Fruit fly (Drosophila melanogaster) whole organism, embryonic: Measurements from ENCODE around the gene CG33093.

Source experiments
- Ada2b ChIP-seq: fragments of 200-800 bp; sonication (Bioruptor generic); IDR thresholded peaks from 2 replicates; pipeline ENCODE4 v1.3.6; 2022; ENCODE audit warnings: missing biosample characterization, missing genetic modification characterization
- B-H2 ChIP-seq: fragments of 200-800 bp; sonication (Bioruptor generic); optimal IDR thresholded peaks from 2 replicates; lab custom pipeline; 2018; ENCODE audit warnings: missing biosample characterization, mild to moderate bottlenecking, missing genetic modification characterization
- Blimp-1 ChIP-seq: fragments of 200-800 bp; sonication (Bioruptor generic); optimal IDR thresholded peaks from 3 replicates; lab custom pipeline; 2018; ENCODE audit warnings: missing biosample characterization, missing genetic modification characterization, mild to moderate bottlenecking, moderate library complexity, missing genetic modification reagents
- CG12391 ChIP-seq: fragments of 200-800 bp; sonication (Bioruptor generic); optimal IDR thresholded peaks from 3 replicates; lab custom pipeline; 2018; ENCODE audit warnings: missing biosample characterization, mild to moderate bottlenecking, missing genetic modification characterization, moderate library complexity
- CG13296 ChIP-seq: fragments of 200-800 bp; sonication (Bioruptor generic); optimal IDR thresholded peaks from 3 replicates; lab custom pipeline; 2018; ENCODE audit warnings: missing biosample characterization, mild to moderate bottlenecking, missing genetic modification characterization
- CG15514 ChIP-seq: fragments of 200-800 bp; sonication (Bioruptor generic); optimal IDR thresholded peaks from 3 replicates; lab custom pipeline; 2017; ENCODE audit warnings: missing biosample characterization, missing genetic modification characterization, mild to moderate bottlenecking, moderate library complexity, missing genetic modification reagents
- CG17568 ChIP-seq: fragments of 200-800 bp; sonication (Bioruptor generic); optimal IDR thresholded peaks from 2 replicates; lab custom pipeline; 2018; ENCODE audit warnings: missing biosample characterization, mild to moderate bottlenecking, missing genetic modification characterization, moderate library complexity
- CG18011 ChIP-seq: fragments of 200-800 bp; sonication (Bioruptor generic); optimal IDR thresholded peaks from 2 replicates; lab custom pipeline; 2017; ENCODE audit warnings: missing biosample characterization, missing genetic modification characterization, mild to moderate bottlenecking, moderate library complexity, missing genotype
- CG18619 ChIP-seq: fragments of 200-800 bp; sonication (Bioruptor generic); optimal IDR thresholded peaks from 3 replicates; lab custom pipeline; 2017; ENCODE audit warnings: missing biosample characterization, mild to moderate bottlenecking, missing genetic modification characterization
- CG2712 ChIP-seq: fragments of 200-800 bp; optimal IDR thresholded peaks from 3 replicates; lab custom pipeline; 2019; ENCODE audit warnings: missing biosample characterization, mild to moderate bottlenecking, missing genetic modification characterization, moderate library complexity
- CG30431 ChIP-seq: fragments of 200-800 bp; sonication (Bioruptor generic); optimal IDR thresholded peaks from 2 replicates; lab custom pipeline; 2017; ENCODE audit warnings: missing biosample characterization, missing genetic modification characterization
- CG34376 ChIP-seq: fragments of 200-800 bp; sonication (Bioruptor generic); optimal IDR thresholded peaks from 2 replicates; lab custom pipeline; 2018; ENCODE audit warnings: missing biosample characterization, mild to moderate bottlenecking, missing genetic modification characterization
- CG8388 ChIP-seq: fragments of 200-800 bp; sonication (Bioruptor generic); optimal IDR thresholded peaks from 2 replicates; lab custom pipeline; 2019; ENCODE audit warnings: missing biosample characterization, mild to moderate bottlenecking, missing genetic modification characterization, moderate library complexity
- Ets65A ChIP-seq: fragments of 200-800 bp; sonication (Bioruptor generic); peaks from one replicate; lab custom pipeline; 2016; ENCODE audit warnings: missing biosample characterization, missing genetic modification characterization
- Gug ChIP-seq: fragments of 200-800 bp; sonication (Bioruptor generic); IDR thresholded peaks from 4 replicates; pipeline ENCODE4 v1.3.6; 2022; ENCODE audit warnings: missing biosample characterization, missing genetic modification characterization
- HHEX ChIP-seq: fragments of 200-800 bp; sonication (Bioruptor generic); optimal IDR thresholded peaks from 3 replicates; lab custom pipeline; 2017; ENCODE audit warnings: missing biosample characterization, mild to moderate bottlenecking, missing genetic modification characterization, missing genetic modification reagents
- Nf-YB ChIP-seq: fragments of 200-800 bp; sonication (Bioruptor generic); optimal IDR thresholded peaks from 3 replicates; lab custom pipeline; 2019; ENCODE audit warnings: missing biosample characterization, mild to moderate bottlenecking, missing genetic modification characterization, moderate library complexity
- Ravus ChIP-seq: fragments of 200-800 bp; sonication (Bioruptor generic); IDR thresholded peaks from 2 replicates; pipeline ENCODE4 v1.3.6; 2022; ENCODE audit warnings: missing biosample characterization, missing genetic modification characterization
- Rx ChIP-seq: fragments of 200-800 bp; sonication (Bioruptor generic); IDR thresholded peaks from 2 replicates; pipeline ENCODE4 v1.3.6; 2022; ENCODE audit warnings: missing biosample characterization, missing genetic modification characterization
- Spps ChIP-seq: fragments of 200-800 bp; sonication (Bioruptor generic); optimal IDR thresholded peaks from 2 replicates; lab custom pipeline; 2018; ENCODE audit warnings: missing biosample characterization, mild to moderate bottlenecking, missing genetic modification characterization
- Xbp1 ChIP-seq: fragments of 200-800 bp; sonication (Bioruptor generic); optimal IDR thresholded peaks from 3 replicates; lab custom pipeline; 2016; ENCODE audit warnings: missing biosample characterization, mild to moderate bottlenecking, missing genetic modification characterization
- bigmax ChIP-seq: fragments of 200-800 bp; sonication (Bioruptor generic); optimal IDR thresholded peaks from 2 replicates; lab custom pipeline; 2018; ENCODE audit warnings: missing biosample characterization, mild to moderate bottlenecking, missing genetic modification characterization
- chm ChIP-seq: fragments of 200-800 bp; sonication (Bioruptor generic); IDR thresholded peaks from 2 replicates; pipeline ENCODE4 v1.3.6; 2022; ENCODE audit warnings: missing biosample characterization, missing genetic modification characterization
- ci ChIP-seq: fragments of 200-800 bp; sonication (Bioruptor generic); IDR thresholded peaks from 3 replicates; pipeline ENCODE4 v1.3.6; 2022; ENCODE audit warnings: missing biosample characterization, missing genetic modification characterization
- cwo ChIP-seq: fragments of 200-800 bp; sonication (Bioruptor generic); optimal IDR thresholded peaks from 3 replicates; lab custom pipeline; 2017; ENCODE audit warnings: missing biosample characterization, missing genetic modification characterization, mild to moderate bottlenecking, moderate library complexity, missing genetic modification reagents
- ems ChIP-seq: fragments of 200-800 bp; sonication (Bioruptor generic); optimal IDR thresholded peaks from 3 replicates; lab custom pipeline; 2016; ENCODE audit warnings: missing biosample characterization, missing genetic modification characterization
- gcm ChIP-seq: fragments of 200-800 bp; sonication (Bioruptor generic); optimal IDR thresholded peaks from 2 replicates; lab custom pipeline; 2019; ENCODE audit warnings: missing biosample characterization, mild to moderate bottlenecking, missing genetic modification characterization, moderate library complexity
- ham ChIP-seq: fragments of 200-800 bp; sonication (Bioruptor generic); IDR thresholded peaks from 2 replicates; pipeline ENCODE4 v1.3.6; 2022; ENCODE audit warnings: missing biosample characterization, missing genetic modification characterization
- ken ChIP-seq: fragments of 200-800 bp; sonication (Bioruptor generic); IDR thresholded peaks from 3 replicates; pipeline ENCODE4 v1.3.6; 2022; ENCODE audit warnings: missing biosample characterization, missing genetic modification characterization
- lab ChIP-seq: fragments of 200-800 bp; sonication (Bioruptor generic); optimal IDR thresholded peaks from 3 replicates; lab custom pipeline; 2017; ENCODE audit warnings: missing biosample characterization, missing genetic modification characterization, mild to moderate bottlenecking, moderate library complexity, missing genetic modification reagents
- lbe ChIP-seq: fragments of 200-800 bp; sonication (Bioruptor generic); optimal IDR thresholded peaks from 2 replicates; lab custom pipeline; 2016; ENCODE audit warnings: missing biosample characterization, mild to moderate bottlenecking, missing genetic modification characterization
- nau ChIP-seq: fragments of 200-800 bp; sonication (Bioruptor generic); optimal IDR thresholded peaks from 3 replicates; lab custom pipeline; 2017; ENCODE audit warnings: missing biosample characterization, mild to moderate bottlenecking, missing genetic modification characterization, missing genetic modification reagents
- pan ChIP-seq, 4 experiments: fragments of >200 bp in 3 of 4; fragments of 200-800 bp in 1 of 4; sonication (Bioruptor generic) in 1 of 4; optimal IDR thresholded peaks in 3 of 4; IDR thresholded peaks in 1 of 4; 2 replicates each; pipeline versions ENCODE4 v1.3.6 to Lab custom; 2017 to 2022; ENCODE audit warnings: missing biosample characterization in 2 of 4, missing genetic modification characterization in 2 of 4, mixed read lengths in 1 of 4
- pnt ChIP-seq: fragments of 200-800 bp; sonication (Bioruptor generic); optimal IDR thresholded peaks from 3 replicates; lab custom pipeline; 2016; ENCODE audit warnings: missing biosample characterization, missing genetic modification characterization
- row ChIP-seq: fragments of 200-800 bp; sonication (Bioruptor generic); IDR thresholded peaks from 3 replicates; pipeline ENCODE4 v1.3.6; 2022; ENCODE audit warnings: missing biosample characterization, missing genetic modification characterization
- salm ChIP-seq: fragments of 200-800 bp; sonication (Bioruptor generic); optimal IDR thresholded peaks from 2 replicates; lab custom pipeline; 2018; ENCODE audit warnings: missing biosample characterization, mild to moderate bottlenecking, missing genetic modification characterization
- sens-2 ChIP-seq: fragments of 200-800 bp; sonication (Bioruptor generic); IDR thresholded peaks from 2 replicates; pipeline ENCODE4 v1.3.6; 2022; ENCODE audit warnings: missing biosample characterization, missing genetic modification characterization
- sisA ChIP-seq: fragments of 200-800 bp; sonication (Bioruptor generic); IDR thresholded peaks from 2 replicates; pipeline ENCODE4 v1.3.6; 2022; ENCODE audit warnings: missing biosample characterization, missing genetic modification characterization
- sob ChIP-seq: fragments of 200-800 bp; sonication (Bioruptor generic); IDR thresholded peaks from 2 replicates; pipeline ENCODE4 v1.3.6; 2022; ENCODE audit warnings: missing biosample characterization, missing genetic modification characterization
- sug ChIP-seq: fragments of 200-800 bp; optimal IDR thresholded peaks from 2 replicates; lab custom pipeline; 2019; ENCODE audit warnings: missing biosample characterization, mild to moderate bottlenecking, missing genetic modification characterization, moderate library complexity
- tin ChIP-seq: fragments of 200-800 bp; sonication (Bioruptor generic); optimal IDR thresholded peaks from 3 replicates; lab custom pipeline; 2016; ENCODE audit warnings: missing biosample characterization, missing genetic modification characterization

CG33093 gene

DNA sequence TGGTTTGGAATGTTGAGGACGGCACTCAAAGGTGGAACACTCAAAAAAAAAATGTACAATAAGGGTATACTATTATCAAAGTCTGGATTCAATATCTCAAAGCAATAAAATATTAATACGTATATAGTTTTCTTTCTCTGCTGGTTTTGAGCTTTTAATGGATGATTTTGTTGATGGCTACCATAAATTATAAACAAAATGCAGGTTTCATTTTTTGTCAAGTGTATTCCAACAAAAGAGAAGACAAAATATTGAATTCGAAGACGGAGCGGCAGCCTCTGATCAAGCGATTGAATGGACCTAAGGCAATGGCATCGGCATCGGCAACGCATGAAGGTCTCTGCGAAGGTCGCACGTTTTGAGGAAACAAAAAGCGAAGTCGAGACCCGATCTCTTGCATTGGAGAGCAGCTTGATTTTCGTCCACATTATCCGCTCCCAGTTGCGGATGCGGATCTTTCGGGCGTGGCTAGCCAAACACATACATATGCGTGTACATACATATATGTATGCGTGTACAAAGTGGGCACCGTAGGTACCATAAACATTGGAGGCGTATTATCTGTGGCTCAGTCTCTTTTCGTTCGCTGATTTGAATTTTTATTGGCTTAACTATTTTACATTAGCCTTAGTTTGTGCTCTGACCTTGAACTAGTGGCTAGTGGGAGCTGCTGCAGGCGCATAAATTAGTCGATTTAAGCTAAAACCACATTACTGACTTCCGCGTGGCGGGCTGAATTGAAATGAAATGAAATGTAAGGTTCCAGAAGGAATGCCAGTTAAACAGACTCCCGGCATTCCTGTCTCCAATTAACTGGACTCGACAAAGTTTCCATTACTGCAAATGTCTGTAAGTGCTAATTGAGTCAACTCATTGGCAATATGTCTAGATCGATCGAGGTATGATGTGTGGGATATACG, 5.0 kb upstream of the CG33093 start (continued):
- TF ChIP-seq sens-2 (GFP tag; lab: Robert Waterston, UW) (0 out of 2 replicates have a peak, but pooled peaks have one; percentile 28), CG2712 (tag; lab: Kevin White, UChicago) (peak; percentile 40)

DNA sequence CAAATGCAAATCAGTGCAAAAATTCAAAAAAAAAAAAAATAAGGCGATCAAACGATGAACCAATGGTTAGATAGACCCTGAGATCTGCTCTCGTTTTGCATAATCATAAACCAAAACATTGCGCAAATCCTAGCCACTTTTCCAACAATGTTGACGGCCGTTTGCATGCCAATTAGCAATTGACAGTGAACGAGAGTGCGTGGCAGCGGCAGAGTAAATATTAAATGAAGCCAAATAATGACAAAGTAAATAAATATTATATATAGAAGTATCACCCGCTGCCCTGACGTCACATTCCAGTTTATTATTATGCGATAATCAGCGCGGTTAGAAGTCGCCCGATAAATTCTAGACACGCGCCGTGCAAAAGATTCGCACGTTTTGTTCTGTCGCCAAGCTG, 4.2 kb upstream of the CG33093 start:
- TF ChIP-seq CG15514 (GFP tag; lab: Kevin White, UChicago) (no peak), bigmax (GFP tag; lab: Kevin White, UChicago) (no peak), CG30431 (GFP tag; lab: Kevin White, UChicago) (no peak), cwo (peak; percentile 71), tin (no peak), nau (GFP tag; lab: Kevin White, UChicago) (no peak), CG18011 (GFP tag; lab: Kevin White, UChicago) (peak; percentile 68), lbe (no peak)

- TF ChIP-seq Gug (GFP tag; lab: Robert Waterston, UW) = no peak
- TF ChIP-seq gcm (GFP tag; lab: Kevin White, UChicago) = no peak
- no peak for TF ChIP-seq salm (tag; lab: Kevin White, UChicago)
- no peak for TF ChIP-seq CG17568 (GFP tag; lab: Kevin White, UChicago)
- no peak for TF ChIP-seq ems (GFP tag; lab: Kevin White, UChicago)
- TF ChIP-seq Nf-YB (GFP tag; lab: Kevin White, UChicago) = no peak
- no peak for TF ChIP-seq CG13296 (GFP tag; lab: Kevin White, UChicago)
- TF ChIP-seq Xbp1 (GFP tag; lab: Kevin White, UChicago) = no peak
- no peak for TF ChIP-seq CG8388
- TF ChIP-seq lab = no peak
- no peak for TF ChIP-seq CG2712 (tag; lab: Kevin White, UChicago)
These were observed 2.5 kb upstream of the CG33093 start for dm6 chr3R:22533973-22534931.

DNA sequence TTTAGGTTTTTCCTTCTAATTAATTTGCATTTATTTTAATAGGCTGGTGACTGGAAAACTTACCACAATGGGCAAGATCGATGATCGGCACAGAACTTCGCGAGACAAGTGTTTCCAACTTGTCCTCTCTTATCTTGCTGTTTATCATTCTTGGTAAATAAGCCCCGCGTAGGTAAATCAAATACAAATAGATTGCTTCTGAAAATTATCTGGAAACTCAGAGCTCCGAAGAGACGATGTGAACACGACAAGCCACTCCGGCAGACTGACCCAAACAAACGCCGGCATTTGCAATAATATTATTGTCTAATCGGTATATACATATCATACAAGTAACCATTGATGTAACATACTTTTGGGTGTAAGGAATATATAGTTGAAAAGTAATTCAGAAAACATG, 1.4 kb downstream of the CG33093 start, which contains the start of gene CG33099:
TSS of gene CG33099 (minus strand) at position 268 of the 400 bp plus-strand sequence.
- TF ChIP-seq HHEX = peak; percentile 29
- no peak for TF ChIP-seq sisA (GFP tag; lab: Robert Waterston, UW)
- TF ChIP-seq Ada2b (GFP tag; lab: Robert Waterston, UW) = no peak
- TF ChIP-seq ci = peak; percentile 78
- TF ChIP-seq Blimp-1 (GFP tag; lab: Kevin White, UChicago) = peak; percentile 34
- no peak for TF ChIP-seq pnt (GFP tag; lab: Kevin White, UChicago)
- TF ChIP-seq CG18619 = peak; percentile 21
- TF ChIP-seq pan (optimal IDR thresholded peaks at IDR 0.05; lab: Kevin White, UChicago) = no peak
- peak in 1 of 2 experiments; percentile 30 for TF ChIP-seq pan (GFP tag; optimal IDR thresholded peaks at IDR 0.05 in 1 of 2, IDR thresholded peaks at IDR 0.05 in 1 of 2)
- TF ChIP-seq Ravus (GFP tag; lab: Robert Waterston, UW) = no peak
- TF ChIP-seq B-H2 (GFP tag; lab: Kevin White, UChicago) = peak; percentile 51
- no peak for TF ChIP-seq row (GFP tag; lab: Robert Waterston, UW)
- TF ChIP-seq sug = peak; percentile 65
- TF ChIP-seq Ets65A (GFP tag; lab: Kevin White, UChicago) = no peak
- 0 out of 2 replicates have a peak, but pooled peaks have one; percentile 29 for TF ChIP-seq chm (GFP tag; lab: Robert Waterston, UW)
- no peak for TF ChIP-seq ham (GFP tag; lab: Robert Waterston, UW)
- TF ChIP-seq sob = peak; percentile 29; the same call in 1 of the 2 replicates
- no peak for TF ChIP-seq Rx (GFP tag; lab: Robert Waterston, UW)
- TF ChIP-seq CG12391 (tag; lab: Kevin White, UChicago) = no peak
- TF ChIP-seq CG34376 (GFP tag; lab: Kevin White, UChicago) = peak; percentile 72
- TF ChIP-seq ken = 0 out of 3 replicates have a peak, but pooled peaks have one; percentile 30
- no peak for TF ChIP-seq Spps (tag; lab: Kevin White, UChicago)
- peak; percentile 68 for TF ChIP-seq CG17568 (GFP tag; lab: Kevin White, UChicago)
